Worm (Caenorhabditis elegans) whole organism, L2 larva: ENCODE results near the gene sru-24.

Source experiments
- F13H6.1 ChIP-seq: sonication (generic microtip); optimal IDR thresholded peaks from 2 replicates; lab custom pipeline; 2016; ENCODE audit warnings: missing genetic modification characterization, missing compliant biosample characterization
- R02D3.7 ChIP-seq: fragments of 150-350 bp; optimal IDR thresholded peaks from 2 replicates; lab custom pipeline; 2014; ENCODE audit warnings: missing biosample characterization, missing genetic modification characterization
- Y55F3AM.14 ChIP-seq: fragments of 200-800 bp; sonication (Bioruptor generic); optimal IDR thresholded peaks from 2 replicates; lab custom pipeline; 2018; ENCODE audit warnings: mild to moderate bottlenecking, missing genetic modification characterization, missing compliant biosample characterization
- aly-2 ChIP-seq: fragments of 150-350 bp; optimal IDR thresholded peaks from 2 replicates; lab custom pipeline; 2014; ENCODE audit warnings: missing biosample characterization, missing genetic modification characterization
- ama-1 ChIP-seq: fragments of 150-350 bp; optimal IDR thresholded peaks from 2 replicates; lab custom pipeline; 2018; ENCODE audit warnings: inconsistent platforms
- blmp-1 ChIP-seq: sonication (generic microtip); optimal IDR thresholded peaks from 2 replicates; lab custom pipeline; 2017; ENCODE audit warnings: missing genetic modification characterization, mild to moderate bottlenecking, missing compliant biosample characterization, antibody characterized with exemption, moderate library complexity; ENCODE audit not compliant: insufficient read depth
- ceh-82 ChIP-seq: fragments of 150-350 bp; optimal IDR thresholded peaks from 2 replicates; lab custom pipeline; 2014; ENCODE audit warnings: missing biosample characterization, missing genetic modification characterization
- dmd-4 ChIP-seq: sonication (generic microtip); optimal IDR thresholded peaks from 2 replicates; lab custom pipeline; 2017; ENCODE audit warnings: missing biosample characterization, missing genetic modification characterization
- elt-1 ChIP-seq: fragments of 150-350 bp; optimal IDR thresholded peaks from 2 replicates; lab custom pipeline; 2014; ENCODE audit warnings: missing biosample characterization, missing genetic modification characterization
- fos-1 ChIP-seq: fragments of 150-350 bp; optimal IDR thresholded peaks from 2 replicates; lab custom pipeline; 2014; ENCODE audit warnings: missing biosample characterization, missing genetic modification characterization
- lin-11 ChIP-seq: fragments of 150-350 bp; sonication (generic microtip); optimal IDR thresholded peaks from 2 replicates; lab custom pipeline; 2014; ENCODE audit warnings: missing biosample characterization, missing genetic modification characterization, inconsistent platforms, mixed read lengths
- lin-13 ChIP-seq: fragments of 150-350 bp; optimal IDR thresholded peaks from 2 replicates; lab custom pipeline; 2014; ENCODE audit warnings: missing biosample characterization, missing genetic modification reagents, missing genetic modification characterization
- lsy-2 ChIP-seq, 2 experiments: fragments of 150-350 bp in 1 of 2; sonication (generic microtip) in 1 of 2; optimal IDR thresholded peaks; 2 replicates each; lab custom pipeline; 2014 to 2017; ENCODE audit warnings: missing biosample characterization in 2 of 2, missing genetic modification characterization in 2 of 2
- mab-5 ChIP-seq: fragments of 150-350 bp; optimal IDR thresholded peaks from 2 replicates; lab custom pipeline; 2014; ENCODE audit warnings: missing biosample characterization, missing genetic modification characterization
- nhr-10 ChIP-seq: sonication (generic microtip); optimal IDR thresholded peaks from 2 replicates; lab custom pipeline; 2017; ENCODE audit warnings: missing biosample characterization, missing genetic modification characterization
- nhr-11 ChIP-seq: fragments of 150-350 bp; optimal IDR thresholded peaks from 2 replicates; lab custom pipeline; 2014; ENCODE audit warnings: missing biosample characterization, missing genetic modification characterization
- nhr-12 ChIP-seq: fragments of 150-350 bp; optimal IDR thresholded peaks from 2 replicates; lab custom pipeline; 2014; ENCODE audit warnings: missing biosample characterization, missing genetic modification characterization
- nhr-129 ChIP-seq: fragments of 150-350 bp; optimal IDR thresholded peaks from 2 replicates; lab custom pipeline; 2014; ENCODE audit warnings: missing biosample characterization, missing genetic modification characterization
- nhr-237 ChIP-seq: fragments of 150-350 bp; optimal IDR thresholded peaks from 2 replicates; lab custom pipeline; 2014; ENCODE audit warnings: missing biosample characterization, missing genetic modification characterization
- nhr-25 ChIP-seq: fragments of 150-350 bp; sonication (generic microtip); optimal IDR thresholded peaks from 3 replicates; lab custom pipeline; 2014; ENCODE audit warnings: missing biosample characterization, missing genetic modification characterization
- nhr-77 ChIP-seq: fragments of 150-350 bp; optimal IDR thresholded peaks from 2 replicates; lab custom pipeline; 2014; ENCODE audit warnings: missing biosample characterization, missing genetic modification characterization
- sem-4 ChIP-seq: fragments of 150-350 bp; optimal IDR thresholded peaks from 2 replicates; lab custom pipeline; 2014; ENCODE audit warnings: missing biosample characterization, missing genetic modification reagents, missing genetic modification characterization
- skn-1 ChIP-seq: sonication (generic microtip); optimal IDR thresholded peaks from 2 replicates; lab custom pipeline; 2017; ENCODE audit warnings: missing biosample characterization, missing genetic modification characterization
- sma-3 ChIP-seq: sonication (generic microtip); optimal IDR thresholded peaks from 2 replicates; lab custom pipeline; 2016; ENCODE audit warnings: missing genetic modification reagents, missing genetic modification characterization, missing compliant biosample characterization
- sma-9 ChIP-seq, 2 experiments: fragments of 150-350 bp in 1 of 2; sonication (generic microtip) in 1 of 2; optimal IDR thresholded peaks; 2 replicates each; lab custom pipeline; 2014 to 2016; ENCODE audit warnings: missing genetic modification characterization in 2 of 2, mild to moderate bottlenecking in 1 of 2, missing biosample characterization in 1 of 2, missing compliant biosample characterization in 1 of 2, missing genetic modification reagents in 1 of 2, moderate library complexity in 1 of 2
- snpc-4 ChIP-seq: fragments of 150-350 bp; optimal IDR thresholded peaks from 2 replicates; lab custom pipeline; 2014; ENCODE audit warnings: missing biosample characterization, missing genetic modification characterization
- unc-55 ChIP-seq: fragments of 150-350 bp; sonication (generic microtip); optimal IDR thresholded peaks from 3 replicates; lab custom pipeline; 2014; ENCODE audit warnings: missing biosample characterization, missing genetic modification reagents, missing genetic modification characterization
- zag-1 ChIP-seq: fragments of 150-350 bp; optimal IDR thresholded peaks from 2 replicates; lab custom pipeline; 2014; ENCODE audit warnings: missing biosample characterization, missing genetic modification characterization
- ztf-4 ChIP-seq: fragments of 150-350 bp; optimal IDR thresholded peaks from 2 replicates; lab custom pipeline; 2014; ENCODE audit warnings: missing biosample characterization, missing genetic modification characterization

The sru-24 gene

ce11 chrV:683858-684257 is 12.6 kb upstream of the sru-24 start, which contains the start of gene F31F4.1:
Gene F31F4.1 (plus strand): TSS chrV:684060.
- TF ChIP-seq fos-1 (tag; lab: Kevin White, UChicago), result peak; percentile 29
- no peak for TF ChIP-seq ztf-4 (tag; lab: Kevin White, UChicago)
- no peak for TF ChIP-seq nhr-12 (tag; lab: Kevin White, UChicago)
- TF ChIP-seq nhr-129 (tag; lab: Kevin White, UChicago), result no peak
- no peak for TF ChIP-seq Y55F3AM.14 (GFP tag; lab: Kevin White, UChicago)
- TF ChIP-seq skn-1, result no peak

- TF ChIP-seq lin-13, result no peak
- no peak for TF ChIP-seq skn-1
- TF ChIP-seq aly-2 (tag; lab: Kevin White, UChicago), result no peak
- no peak for TF ChIP-seq blmp-1
- no peak for TF ChIP-seq sma-3 (GFP tag; lab: Kevin White, UChicago)
- TF ChIP-seq R02D3.7 (tag; lab: Kevin White, UChicago), result no peak
- TF ChIP-seq F13H6.1, result no peak
- no peak for TF ChIP-seq Y55F3AM.14 (GFP tag; lab: Kevin White, UChicago)
- no peak for TF ChIP-seq nhr-10 (tag; lab: Kevin White, UChicago)
- no peak for TF ChIP-seq sem-4
- TF ChIP-seq nhr-12 (tag; lab: Kevin White, UChicago), result no peak
- no peak for TF ChIP-seq mab-5
- no peak for TF ChIP-seq ztf-4 (tag; lab: Kevin White, UChicago)
- TF ChIP-seq sma-9 (GFP tag; optimal IDR thresholded peaks at IDR 0.05; lab: Kevin White, UChicago), result no peak
- TF ChIP-seq sma-9 (tag; optimal IDR thresholded peaks at IDR 0.05; lab: Kevin White, UChicago), result no peak
- no peak for TF ChIP-seq lsy-2 (tag; optimal IDR thresholded peaks at IDR 0.05; lab: Kevin White, UChicago)
- no peak for TF ChIP-seq unc-55 (GFP tag; lab: Kevin White, UChicago)
Observed at ce11 chrV:682031-682430, 10.8 kb upstream of the sru-24 start, which contains the start of gene srx-23. Gene srx-23 (plus strand): TSS chrV:682331.

- TF ChIP-seq zag-1 (tag; lab: Kevin White, UChicago), result no peak
- no peak for TF ChIP-seq nhr-129 (tag; lab: Kevin White, UChicago)
- no peak for TF ChIP-seq nhr-25 (tag; lab: Kevin White, UChicago)
- no peak for TF ChIP-seq fos-1 (tag; lab: Kevin White, UChicago)
Observed at ce11 chrV:679663-680062, 8.4 kb upstream of the sru-24 start, which contains the start of gene srx-22. Gene srx-22 (plus strand): TSS chrV:679963.

- TF ChIP-seq sem-4, result no peak
- TF ChIP-seq nhr-25 (tag; lab: Kevin White, UChicago), result peak; percentile 42
- peak; percentile 70 for TF ChIP-seq fos-1 (tag; lab: Kevin White, UChicago)
Observed at ce11 chrV:676550-677084, 5.4 kb upstream of the sru-24 start, which contains the start of the genes fbxa-72 and srx-21. Gene fbxa-72 (minus strand): TSS chrV:676753. Gene srx-21 (plus strand): TSS chrV:677034.

- peak; percentile 38 for TF ChIP-seq snpc-4 (tag; lab: Kevin White, UChicago)
- TF ChIP-seq R02D3.7 (tag; lab: Kevin White, UChicago), result no peak
- TF ChIP-seq elt-1 (tag; lab: Kevin White, UChicago), result no peak
- no peak for TF ChIP-seq ceh-82
- TF ChIP-seq nhr-77 (tag; lab: Kevin White, UChicago), result no peak
- no peak for TF ChIP-seq nhr-237 (tag; lab: Kevin White, UChicago)
- no peak for TF ChIP-seq nhr-11
Observed at ce11 chrV:676090-676489, 4.8 kb upstream of the sru-24 start.

ce11 chrV:674213-674612 is 3.0 kb upstream of the sru-24 start, which contains the start of gene sru-25:
Gene sru-25 (minus strand): TSS chrV:674313.
- no peak for TF ChIP-seq lin-13
- no peak for TF ChIP-seq aly-2 (tag; lab: Kevin White, UChicago)
- TF ChIP-seq dmd-4 (tag; lab: Kevin White, UChicago), result no peak
- TF ChIP-seq ceh-82, result no peak

- TF ChIP-seq sma-9 (GFP tag; optimal IDR thresholded peaks at IDR 0.05; lab: Kevin White, UChicago) (peak; percentile 76), sma-9 (tag; optimal IDR thresholded peaks at IDR 0.05; lab: Kevin White, UChicago) (no peak), lin-11 (tag; lab: Kevin White, UChicago) (no peak), ama-1 (lab: Kevin White, UChicago) (no peak)
Observed at ce11 chrV:667459-667858, 3.8 kb downstream of the sru-24 start, which contains the start of gene nhr-180. Gene nhr-180 (minus strand): TSS chrV:667510.
